Worm (Caenorhabditis elegans) whole organism, L3 larva: ENCODE results near the gene srr-3.

Experiments used
- ZK546.5 ChIP-seq: sonication (generic microtip); optimal IDR thresholded peaks from 2 replicates; lab custom pipeline; 2017; ENCODE audit warnings: missing biosample characterization, missing genetic modification characterization
- aly-2 ChIP-seq: fragments of 150-350 bp; optimal IDR thresholded peaks from 2 replicates; lab custom pipeline; 2014; ENCODE audit warnings: missing biosample characterization, missing genetic modification characterization
- ceh-82 ChIP-seq: fragments of 150-350 bp; optimal IDR thresholded peaks from 2 replicates; lab custom pipeline; 2014; ENCODE audit warnings: missing biosample characterization, missing genetic modification characterization
- egl-27 ChIP-seq: sonication (generic microtip); optimal IDR thresholded peaks from 4 replicates; lab custom pipeline; 2017; ENCODE audit warnings: missing biosample characterization, missing genetic modification reagents, missing genetic modification characterization
- elt-1 ChIP-seq: fragments of 150-350 bp; optimal IDR thresholded peaks from 2 replicates; lab custom pipeline; 2014; ENCODE audit warnings: missing biosample characterization, missing genetic modification characterization
- lin-15B ChIP-seq: fragments of 150-350 bp; optimal IDR thresholded peaks from 2 replicates; lab custom pipeline; 2014; ENCODE audit warnings: missing biosample characterization, missing genetic modification characterization
- nhr-11 ChIP-seq: fragments of 150-350 bp; optimal IDR thresholded peaks from 2 replicates; lab custom pipeline; 2014; ENCODE audit warnings: missing biosample characterization, missing genetic modification characterization
- nhr-237 ChIP-seq: fragments of 150-350 bp; optimal IDR thresholded peaks from 2 replicates; lab custom pipeline; 2014; ENCODE audit warnings: missing biosample characterization, missing genetic modification characterization
- tbx-2 ChIP-seq: sonication (generic microtip); optimal IDR thresholded peaks from 2 replicates; lab custom pipeline; 2016; ENCODE audit warnings: mild to moderate bottlenecking, missing genetic modification characterization, missing compliant biosample characterization

DNA sequence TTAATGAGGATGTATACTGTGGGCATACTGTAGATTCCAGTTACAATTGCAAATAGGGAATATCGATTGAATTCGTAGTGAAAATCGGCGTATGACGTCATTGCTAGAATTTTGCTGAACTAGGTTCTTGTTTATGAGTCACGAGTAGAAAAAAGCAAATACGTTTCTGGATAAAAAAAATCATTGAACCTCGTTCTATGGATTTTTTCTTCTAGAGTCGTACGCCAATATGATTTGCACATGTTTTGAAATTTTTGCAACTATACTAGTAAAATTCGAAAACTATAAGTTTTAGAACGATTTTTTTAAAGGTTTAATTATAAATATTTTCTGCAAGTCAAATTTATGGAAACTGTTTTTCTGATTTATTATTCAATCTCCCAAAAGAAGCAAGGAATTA, 40.7 kb downstream of the srr-3 start, which contains the start of gene sru-44:
- TF ChIP-seq ZK546.5 (tag; lab: Kevin White, UChicago) (no peak), ceh-82 (no peak), egl-27 (tag; lab: Kevin White, UChicago) (no peak), nhr-11 (tag; lab: Kevin White, UChicago) (no peak), aly-2 (tag; lab: Kevin White, UChicago) (no peak), tbx-2 (tag; lab: Kevin White, UChicago) (no peak), nhr-237 (tag; lab: Kevin White, UChicago) (no peak), lin-15B (tag; lab: Kevin White, UChicago) (no peak), elt-1 (no peak)
